Fruit fly (Drosophila melanogaster) S2 (cell line): Measurements from ENCODE around the gene CG33635.

Source experiments
- CG8478 ChIP-seq: fragments of >200 bp; optimal IDR thresholded peaks from 2 replicates; lab custom pipeline; 2018
- CTCF ChIP-seq, 2 experiments: fragments of >200 bp; optimal IDR thresholded peaks; 2 replicates each; lab custom pipeline; 2018

DNA sequence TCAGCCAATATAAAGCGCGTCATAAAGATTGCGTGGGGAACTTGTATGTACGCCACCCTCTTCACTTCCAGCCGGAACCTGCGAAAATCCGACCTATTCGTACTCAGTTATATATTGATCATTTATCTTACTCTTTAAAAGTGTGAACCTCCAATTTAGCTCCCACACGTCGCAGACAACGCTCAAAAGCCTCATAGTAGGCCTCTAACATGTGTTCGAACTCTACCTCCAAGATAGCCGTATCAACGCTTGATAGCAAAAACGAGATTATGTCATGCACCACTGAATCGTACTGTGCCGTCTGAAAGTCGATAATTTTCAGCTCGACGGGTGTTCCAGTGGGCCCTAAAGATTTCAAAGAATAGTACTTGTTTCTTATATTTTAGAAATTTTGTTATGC lies 18.9 kb downstream of the CG33635 start:
- TF ChIP-seq CG8478 (lab: Kevin White, UChicago): no peak
- no peak for TF ChIP-seq CTCF (optimal IDR thresholded peaks at IDR 0.05; lab: Kevin White, UChicago)
